Worm (Caenorhabditis elegans): Measurements from ENCODE around the gene dhs-13.

dhs-13 gene

ce11 chrV:1779994-1780393 lies 8.5 kb upstream of the dhs-13 start:
- TF ChIP-seq dpl-1 (GFP tag; optimal IDR thresholded peaks at IDR 0.05) = no peak
- TF ChIP-seq unc-62 (GFP tag; optimal IDR thresholded peaks at IDR 0.05 in 1 of 2) = peak in 1 of 2 experiments; percentile 71
- no peak for TF ChIP-seq unc-62 (tag; optimal IDR thresholded peaks at IDR 0.05)

ce11 chrV:1779136-1779535 lies 7.6 kb upstream of the dhs-13 start, which contains the start of gene F36H9.4:
TSS of gene F36H9.4 (minus strand) at chrV:1779236.
- TF ChIP-seq set-16 (GFP tag; IDR thresholded peaks at IDR 0.05) = no peak
- no peak for TF ChIP-seq hif-1 (tag; optimal IDR thresholded peaks at IDR 0.05)
- TF ChIP-seq skn-1 (tag; optimal IDR thresholded peaks at IDR 0.05) = no peak
- no peak for TF ChIP-seq Y105C5A.15 (GFP tag; IDR thresholded peaks at IDR 0.05)
- TF ChIP-seq F49E8.2 (tag; optimal IDR thresholded peaks at IDR 0.05; ENCODE audit: borderline replicate concordance) = no peak

- TF ChIP-seq nhr-28 (tag; optimal IDR thresholded peaks at IDR 0.05) = no peak
- no peak for TF ChIP-seq F37D6.2 (tag; optimal IDR thresholded peaks at IDR 0.05)
- TF ChIP-seq lin-15B (tag; optimal IDR thresholded peaks at IDR 0.05) = no peak
- TF ChIP-seq unc-62 (GFP tag; optimal IDR thresholded peaks at IDR 0.05 in 1 of 2) = no peak
- no peak for TF ChIP-seq unc-62 (tag; optimal IDR thresholded peaks at IDR 0.05)
- TF ChIP-seq hmg-1.1 (GFP tag; IDR thresholded peaks at IDR 0.05) = no peak
- TF ChIP-seq duxl-1 (tag; optimal IDR thresholded peaks at IDR 0.05; ENCODE audit: poor library complexity) = no peak
- TF ChIP-seq ces-1 (GFP tag; optimal IDR thresholded peaks at IDR 0.05) = no peak
- no peak for TF ChIP-seq lsy-2 (tag; optimal IDR thresholded peaks at IDR 0.05)
- no peak for TF ChIP-seq lin-39 (tag; optimal IDR thresholded peaks at IDR 0.05)
- no peak for TF ChIP-seq ceh-32 (tag; optimal IDR thresholded peaks at IDR 0.05; ENCODE audit: poor library complexity)
- TF ChIP-seq dmd-6 (GFP tag; IDR thresholded peaks at IDR 0.05) = no peak
- no peak for TF ChIP-seq spr-1 (tag; optimal IDR thresholded peaks at IDR 0.05)
- no peak for TF ChIP-seq daf-16 (GFP tag; optimal IDR thresholded peaks at IDR 0.05)
- TF ChIP-seq daf-16 (tag; optimal IDR thresholded peaks at IDR 0.05) = no peak
- TF ChIP-seq Y48G9A.11 (GFP tag; IDR thresholded peaks at IDR 0.05) = no peak
Observed at ce11 chrV:1774874-1775589, 3.5 kb upstream of the dhs-13 start, which contains the start of gene F36H9.7. TSS of gene F36H9.7 (minus strand) at chrV:1774924.

DNA sequence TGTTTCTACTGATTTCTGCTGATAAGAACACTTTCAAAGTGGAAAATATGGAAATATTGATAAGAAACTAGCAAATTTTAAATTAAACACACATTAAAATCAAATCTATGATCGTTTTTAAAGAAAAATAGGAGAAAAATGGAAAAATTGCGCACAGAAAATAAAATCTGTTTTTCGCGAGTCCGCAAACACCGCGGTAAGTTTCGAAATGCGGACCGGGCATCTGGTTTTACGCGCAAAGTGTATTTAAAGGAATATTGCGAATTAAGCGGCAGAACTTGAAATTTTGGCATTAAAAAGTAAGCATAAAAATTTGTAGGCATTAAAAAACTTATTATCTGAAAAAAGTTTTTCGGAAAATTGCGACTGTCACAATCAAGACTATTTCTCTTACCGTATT lies 1.6 kb upstream of the dhs-13 start:
- TF ChIP-seq ces-1 (GFP tag; optimal IDR thresholded peaks at IDR 0.05) (no peak), dmd-8 (GFP tag; IDR thresholded peaks at IDR 0.05) (no peak), lsy-2 (tag; optimal IDR thresholded peaks at IDR 0.05) (peak in 1 of 2 experiments; percentile 14), nhr-102 (tag; optimal IDR thresholded peaks at IDR 0.05) (no peak), jun-1 (tag; optimal IDR thresholded peaks at IDR 0.05) (no peak), mes-2 (tag; optimal IDR thresholded peaks at IDR 0.05; ENCODE audit: poor library complexity, severe bottlenecking) (peak; percentile 18), daf-19 (GFP tag; conservative IDR thresholded peaks at IDR 0.05) (no peak), dmd-9 (GFP tag; IDR thresholded peaks at IDR 0.05) (no peak), ceh-82 (tag; optimal IDR thresholded peaks at IDR 0.05) (no peak), unc-130 (GFP tag; optimal IDR thresholded peaks at IDR 0.05) (no peak), cey-2 (tag; optimal IDR thresholded peaks at IDR 0.05; ENCODE audit: borderline replicate concordance, insufficient read depth) (no peak), php-3 (GFP tag; IDR thresholded peaks at IDR 0.05) (no peak), madf-5 (GFP tag; IDR thresholded peaks at IDR 0.05) (no peak), R02D3.7 (tag; optimal IDR thresholded peaks at IDR 0.05) (no peak), F26F4.8 (GFP tag; conservative IDR thresholded peaks at IDR 0.05) (no peak), F44E2.7 (GFP tag; IDR thresholded peaks at IDR 0.05) (no peak), lir-3 (tag; optimal IDR thresholded peaks at IDR 0.05) (no peak), hlh-30 (tag; optimal IDR thresholded peaks at IDR 0.05; ENCODE audit: insufficient read depth) (peak; percentile 18), snpc-4 (tag; optimal IDR thresholded peaks at IDR 0.05) (no peak), dve-1 (tag; optimal IDR thresholded peaks at IDR 0.05; ENCODE audit: insufficient read depth) (peak; percentile 3), skn-1 (tag; optimal IDR thresholded peaks at IDR 0.05) (no peak), aha-1 (tag) (peak; percentile 39), T26A8.4 (GFP tag; IDR thresholded peaks at IDR 0.05) (no peak), spr-3 (GFP tag; optimal IDR thresholded peaks at IDR 0.05) (no peak), set-16 (GFP tag; IDR thresholded peaks at IDR 0.05) (no peak), daf-16 (GFP tag; optimal IDR thresholded peaks at IDR 0.05) (no peak), daf-16 (tag; optimal IDR thresholded peaks at IDR 0.05) (no peak), T20F7.1 (GFP tag; optimal IDR thresholded peaks at IDR 0.05) (no peak)
